Fruit fly (Drosophila melanogaster): ENCODE data around the gene CG18809.

DNA sequence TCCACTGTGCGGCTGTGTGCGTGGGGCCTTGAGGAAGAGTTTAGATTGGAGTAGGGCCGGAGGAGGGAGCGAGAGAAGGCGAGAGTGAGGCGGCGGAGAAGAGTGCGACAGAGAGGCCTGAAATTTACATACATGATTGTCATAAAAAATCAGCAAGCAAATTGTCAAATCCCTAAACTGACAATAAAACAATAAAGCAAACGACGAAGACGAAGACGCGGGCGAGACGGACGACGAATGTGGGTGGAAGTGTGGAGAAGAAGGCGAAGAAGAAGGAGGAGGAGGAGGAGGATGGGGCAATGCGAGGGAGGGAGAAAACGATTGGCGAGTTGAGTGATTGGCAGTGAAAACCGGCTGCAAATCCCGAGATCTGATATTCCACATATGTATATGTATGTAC is 41.3 kb upstream of the CG18809 start:
- TF ChIP-seq CG4496 (GFP tag; IDR thresholded peaks at IDR 0.05) (no peak), CG15710 (tag; optimal IDR thresholded peaks at IDR 0.05) (no peak), CG8301 (tag; optimal IDR thresholded peaks at IDR 0.05) (no peak), D1 (tag; optimal IDR thresholded peaks at IDR 0.05) (no peak), CG8159 (tag; optimal IDR thresholded peaks at IDR 0.05) (no peak)

Measured in whole organism, pupa.